Fruit fly (Drosophila melanogaster) whole organism, embryonic: ENCODE results near the gene bi.

ENCODE experiments used
- Aef1 ChIP-seq: fragments of 200-800 bp; sonication (Bioruptor generic); IDR thresholded peaks from 3 replicates; pipeline ENCODE4 v1.3.6; 2022; ENCODE audit warnings: missing biosample characterization, missing genetic modification characterization
- Bdp1 ChIP-seq: fragments of 200-800 bp; sonication (Bioruptor generic); optimal IDR thresholded peaks from 3 replicates; lab custom pipeline; 2016; ENCODE audit warnings: missing biosample characterization, missing genetic modification characterization
- CG10366 ChIP-seq: fragments of 200-800 bp; sonication (Bioruptor generic); IDR thresholded peaks from 2 replicates; pipeline ENCODE4 v1.3.6; 2022; ENCODE audit warnings: missing biosample characterization, missing genetic modification characterization
- CG10654 ChIP-seq: fragments of 200-800 bp; sonication (Bioruptor generic); optimal IDR thresholded peaks from 2 replicates; lab custom pipeline; 2016; ENCODE audit warnings: missing biosample characterization, missing genetic modification characterization
- CG10959 ChIP-seq: fragments of 200-800 bp; sonication (Bioruptor generic); IDR thresholded peaks from 2 replicates; pipeline ENCODE4 v1.3.6; 2022; ENCODE audit warnings: missing biosample characterization, missing genetic modification characterization
- CG11504 ChIP-seq: fragments of 200-800 bp; sonication (Bioruptor generic); optimal IDR thresholded peaks from 3 replicates; lab custom pipeline; 2019; ENCODE audit warnings: missing biosample characterization, mild to moderate bottlenecking, missing genetic modification characterization, moderate library complexity
- CG12219 ChIP-seq: fragments of 200-800 bp; sonication (Bioruptor generic); optimal IDR thresholded peaks from 3 replicates; lab custom pipeline; 2018; ENCODE audit warnings: missing biosample characterization, mild to moderate bottlenecking, missing genetic modification characterization
- CG15601 ChIP-seq: fragments of 200-800 bp; sonication (Bioruptor generic); optimal IDR thresholded peaks from 3 replicates; lab custom pipeline; 2019; ENCODE audit warnings: missing biosample characterization, mild to moderate bottlenecking, missing genetic modification characterization, moderate library complexity
- CG17328 ChIP-seq: fragments of 200-800 bp; sonication (Bioruptor generic); IDR thresholded peaks from 2 replicates; pipeline ENCODE4 v1.3.6; 2022; ENCODE audit warnings: missing biosample characterization, missing genetic modification characterization
- CG18764 ChIP-seq: fragments of 200-800 bp; sonication (Bioruptor generic); optimal IDR thresholded peaks from 3 replicates; lab custom pipeline; 2016; ENCODE audit warnings: missing biosample characterization, missing genetic modification characterization
- CG2202 ChIP-seq: fragments of 200-800 bp; sonication (Bioruptor generic); optimal IDR thresholded peaks from 2 replicates; lab custom pipeline; 2018; ENCODE audit warnings: missing biosample characterization, mild to moderate bottlenecking, missing genetic modification characterization
- CG31388 ChIP-seq: fragments of 200-800 bp; sonication (Bioruptor generic); optimal IDR thresholded peaks from 2 replicates; lab custom pipeline; 2016; ENCODE audit warnings: missing biosample characterization, missing genetic modification characterization
- CG3163 ChIP-seq: fragments of 200-800 bp; sonication (Bioruptor generic); optimal IDR thresholded peaks from 3 replicates; lab custom pipeline; 2016; ENCODE audit warnings: missing biosample characterization, missing genetic modification characterization
- CG32532 ChIP-seq: fragments of 200-800 bp; sonication (Bioruptor generic); IDR thresholded peaks from 2 replicates; pipeline ENCODE4 v1.3.6; 2022; ENCODE audit warnings: missing biosample characterization, missing genetic modification characterization
- CG32772 ChIP-seq: fragments of 200-800 bp; sonication (Bioruptor generic); IDR thresholded peaks from 2 replicates; pipeline ENCODE4 v1.3.6; 2022; ENCODE audit warnings: missing biosample characterization, missing genetic modification characterization
- CG4424 ChIP-seq: fragments of 200-800 bp; sonication (Bioruptor generic); optimal IDR thresholded peaks from 3 replicates; lab custom pipeline; 2016; ENCODE audit warnings: missing biosample characterization, missing genetic modification characterization
- CG7271 ChIP-seq: fragments of 200-800 bp; sonication (Bioruptor generic); optimal IDR thresholded peaks from 2 replicates; lab custom pipeline; 2018; ENCODE audit warnings: missing biosample characterization, mild to moderate bottlenecking, missing genetic modification characterization, moderate library complexity
- CG7372 ChIP-seq: fragments of 200-800 bp; sonication (Bioruptor generic); IDR thresholded peaks from 2 replicates; pipeline ENCODE4 v1.3.6; 2022; ENCODE audit warnings: missing biosample characterization, missing genetic modification characterization
- CG7556 ChIP-seq: fragments of 200-800 bp; sonication (Bioruptor generic); optimal IDR thresholded peaks from 2 replicates; lab custom pipeline; 2017; ENCODE audit warnings: missing biosample characterization, mild to moderate bottlenecking, missing genetic modification characterization
- CG8290 ChIP-seq, 3 experiments: fragments of 200-800 bp; sonication (Bioruptor generic); optimal IDR thresholded peaks; 2 replicates each; lab custom pipeline; 2016 to 2019; ENCODE audit warnings: missing biosample characterization in 3 of 3, missing genetic modification characterization in 3 of 3, mild to moderate bottlenecking in 2 of 3, moderate library complexity in 1 of 3
- CG9215 ChIP-seq: fragments of 200-800 bp; sonication (Bioruptor generic); IDR thresholded peaks from 2 replicates; pipeline ENCODE4 v1.3.6; 2022; ENCODE audit warnings: missing biosample characterization, missing genetic modification characterization
- CG9437 ChIP-seq: fragments of 200-800 bp; sonication (Bioruptor generic); optimal IDR thresholded peaks from 2 replicates; lab custom pipeline; 2018; ENCODE audit warnings: missing biosample characterization, mild to moderate bottlenecking, missing genetic modification characterization
- CG9609 ChIP-seq: fragments of 200-800 bp; sonication (Bioruptor generic); optimal IDR thresholded peaks from 3 replicates; lab custom pipeline; 2016; ENCODE audit warnings: missing biosample characterization, missing genetic modification characterization
- CG9797 ChIP-seq: fragments of 200-800 bp; sonication (Bioruptor generic); optimal IDR thresholded peaks from 3 replicates; lab custom pipeline; 2018; ENCODE audit warnings: missing biosample characterization, mild to moderate bottlenecking, missing genetic modification characterization
- CrebB ChIP-seq: fragments of 200-800 bp; sonication (Bioruptor generic); optimal IDR thresholded peaks from 3 replicates; lab custom pipeline; 2018; ENCODE audit warnings: missing biosample characterization, mild to moderate bottlenecking, missing genetic modification characterization
- Dad ChIP-seq: fragments of 200-800 bp; sonication (Bioruptor generic); optimal IDR thresholded peaks from 3 replicates; lab custom pipeline; 2016; ENCODE audit warnings: missing biosample characterization, missing genetic modification characterization
- Dip3 ChIP-seq: fragments of 200-800 bp; sonication (Bioruptor generic); optimal IDR thresholded peaks from 3 replicates; lab custom pipeline; 2016; ENCODE audit warnings: missing biosample characterization, missing genetic modification characterization
- Fer2 ChIP-seq: fragments of 200-800 bp; sonication (Bioruptor generic); optimal IDR thresholded peaks from 2 replicates; lab custom pipeline; 2018; ENCODE audit warnings: missing biosample characterization, mild to moderate bottlenecking, missing genetic modification characterization, moderate library complexity
- HLH54F ChIP-seq: fragments of 200-800 bp; sonication (Bioruptor generic); optimal IDR thresholded peaks from 3 replicates; lab custom pipeline; 2016; ENCODE audit warnings: missing biosample characterization, missing genetic modification characterization
- Hmx ChIP-seq: fragments of 200-800 bp; sonication (Bioruptor generic); optimal IDR thresholded peaks from 2 replicates; lab custom pipeline; 2016; ENCODE audit warnings: missing biosample characterization, missing genetic modification characterization
- MTF-1 ChIP-seq: fragments of 200-800 bp; sonication (Bioruptor generic); optimal IDR thresholded peaks from 2 replicates; lab custom pipeline; 2018; ENCODE audit warnings: missing biosample characterization, mild to moderate bottlenecking, missing genetic modification characterization, borderline replicate concordance
- Poxn ChIP-seq: fragments of 200-800 bp; sonication (Bioruptor generic); IDR thresholded peaks from 2 replicates; pipeline ENCODE4 v1.3.6; 2022; ENCODE audit warnings: missing biosample characterization, missing genetic modification characterization
- Ravus ChIP-seq: fragments of 200-800 bp; sonication (Bioruptor generic); IDR thresholded peaks from 2 replicates; pipeline ENCODE4 v1.3.6; 2022; ENCODE audit warnings: missing biosample characterization, missing genetic modification characterization
- Scr ChIP-seq: fragments of 200-800 bp; sonication (Bioruptor generic); IDR thresholded peaks from 2 replicates; pipeline ENCODE4 v1.3.6; 2022; ENCODE audit warnings: missing biosample characterization, missing genetic modification characterization; ENCODE audit not compliant: partially characterized antibody
- Spps ChIP-seq: fragments of 200-800 bp; sonication (Bioruptor generic); optimal IDR thresholded peaks from 2 replicates; lab custom pipeline; 2018; ENCODE audit warnings: missing biosample characterization, mild to moderate bottlenecking, missing genetic modification characterization
- al ChIP-seq: fragments of 200-800 bp; sonication (Bioruptor generic); IDR thresholded peaks from 2 replicates; pipeline ENCODE4 v1.3.6; 2022; ENCODE audit warnings: missing biosample characterization, missing genetic modification characterization
- ash1 ChIP-seq: fragments of 200-800 bp; sonication (Bioruptor generic); optimal IDR thresholded peaks from 2 replicates; lab custom pipeline; 2018; ENCODE audit warnings: missing biosample characterization, mild to moderate bottlenecking, missing genetic modification characterization
- crol ChIP-seq: fragments of 200-800 bp; sonication (Bioruptor generic); IDR thresholded peaks from 2 replicates; pipeline ENCODE4 v1.3.6; 2022; ENCODE audit warnings: missing biosample characterization, missing genetic modification characterization
- crp ChIP-seq, 2 experiments: fragments of 200-800 bp; sonication (Bioruptor generic); optimal IDR thresholded peaks; 2 replicates in 1 of 2; 3 replicates in 1 of 2; lab custom pipeline; 2017; ENCODE audit warnings: missing biosample characterization in 2 of 2, missing genetic modification characterization in 2 of 2, mild to moderate bottlenecking in 1 of 2, moderate library complexity in 1 of 2
- exex ChIP-seq: fragments of 200-800 bp; sonication (Bioruptor generic); optimal IDR thresholded peaks from 4 replicates; lab custom pipeline; 2018; ENCODE audit warnings: missing biosample characterization, mild to moderate bottlenecking, missing genetic modification characterization, moderate library complexity
- eyg ChIP-seq: fragments of 200-800 bp; sonication (Bioruptor generic); optimal IDR thresholded peaks from 3 replicates; lab custom pipeline; 2016; ENCODE audit warnings: missing biosample characterization, missing genetic modification characterization
- gsb ChIP-seq: fragments of 200-800 bp; sonication (Bioruptor generic); IDR thresholded peaks from 2 replicates; pipeline ENCODE4 v1.3.6; 2022; ENCODE audit warnings: missing biosample characterization, missing genetic modification characterization
- hb ChIP-seq: fragments of 200-800 bp; sonication (Bioruptor generic); IDR thresholded peaks from 3 replicates; pipeline ENCODE4 v1.3.6; 2022; ENCODE audit warnings: missing biosample characterization, missing genetic modification characterization; ENCODE audit not compliant: partially characterized antibody
- mirr ChIP-seq: fragments of 200-800 bp; sonication (Bioruptor generic); optimal IDR thresholded peaks from 3 replicates; lab custom pipeline; 2018; ENCODE audit warnings: missing biosample characterization, mild to moderate bottlenecking, missing genetic modification characterization
- rib ChIP-seq: fragments of 200-800 bp; sonication (Bioruptor generic); IDR thresholded peaks from 2 replicates; pipeline ENCODE4 v1.3.6; 2022; ENCODE audit warnings: missing biosample characterization, missing genetic modification characterization
- row ChIP-seq: fragments of 200-800 bp; sonication (Bioruptor generic); IDR thresholded peaks from 3 replicates; pipeline ENCODE4 v1.3.6; 2022; ENCODE audit warnings: missing biosample characterization, missing genetic modification characterization
- stwl ChIP-seq: fragments of 200-800 bp; sonication (Bioruptor generic); optimal IDR thresholded peaks from 3 replicates; lab custom pipeline; 2018; ENCODE audit warnings: missing biosample characterization, mild to moderate bottlenecking, missing genetic modification characterization, moderate library complexity
- tin ChIP-seq: fragments of 200-800 bp; sonication (Bioruptor generic); optimal IDR thresholded peaks from 3 replicates; lab custom pipeline; 2016; ENCODE audit warnings: missing biosample characterization, missing genetic modification characterization
- toy ChIP-seq: fragments of 200-800 bp; sonication (Bioruptor generic); IDR thresholded peaks from 2 replicates; pipeline ENCODE4 v1.3.6; 2022; ENCODE audit warnings: missing biosample characterization, missing genetic modification characterization
- twi ChIP-seq: fragments of 200-800 bp; optimal IDR thresholded peaks from 2 replicates; lab custom pipeline; 2019; ENCODE audit warnings: missing biosample characterization, mild to moderate bottlenecking, missing genetic modification characterization, moderate library complexity
- unc-4 ChIP-seq: fragments of 200-800 bp; sonication (Bioruptor generic); IDR thresholded peaks from 2 replicates; pipeline ENCODE4 v1.3.6; 2022; ENCODE audit warnings: missing biosample characterization, missing genetic modification characterization; ENCODE audit not compliant: partially characterized antibody
- wor ChIP-seq: fragments of 200-800 bp; sonication (Bioruptor generic); IDR thresholded peaks from 2 replicates; pipeline ENCODE4 v1.3.6; 2022; ENCODE audit warnings: missing biosample characterization, missing genetic modification characterization

bi gene

dm6 chrX:4534002-4534401, 121.3 kb downstream of the bi start (continued):
- TF ChIP-seq CG10366 (GFP tag; lab: Robert Waterston, UW) (no peak), CG32772 (GFP tag; lab: Robert Waterston, UW) (no peak), stwl (tag; lab: Kevin White, UChicago) (peak; percentile 18), al (GFP tag; lab: Robert Waterston, UW) (no peak), tin (GFP tag; lab: Kevin White, UChicago) (no peak), toy (no peak), CG10959 (no peak), HLH54F (GFP tag; lab: Kevin White, UChicago) (no peak), crol (no peak), CG9797 (GFP tag; lab: Kevin White, UChicago) (no peak), Scr (GFP tag; lab: Robert Waterston, UW) (peak; percentile 65), CG18764 (GFP tag; lab: Kevin White, UChicago) (no peak), CG15601 (no peak), Ravus (GFP tag; lab: Robert Waterston, UW) (no peak), CG4424 (GFP tag; lab: Kevin White, UChicago) (no peak), ash1 (GFP tag; lab: Kevin White, UChicago) (no peak), row (no peak), CG32532 (no peak), CG17328 (GFP tag; lab: Robert Waterston, UW) (no peak), Dip3 (no peak), CG3163 (GFP tag; lab: Kevin White, UChicago) (no peak), mirr (no peak), CG12219 (GFP tag; lab: Kevin White, UChicago) (no peak), CG7372 (no peak), rib (no peak), unc-4 (GFP tag; lab: Robert Waterston, UW) (0 out of 2 replicates have a peak, but pooled peaks have one; percentile 29), CG9215 (GFP tag; lab: Robert Waterston, UW) (no peak), hb (peak; percentile 52; the same call in 2 of the 3 replicates), exex (tag; lab: Kevin White, UChicago) (no peak), wor (GFP tag; lab: Robert Waterston, UW) (no peak), Aef1 (GFP tag; lab: Robert Waterston, UW) (no peak), Fer2 (tag; lab: Kevin White, UChicago) (no peak), CG2202 (no peak), CG7556 (GFP tag; lab: Kevin White, UChicago) (no peak), CG8290 (GFP tag; optimal IDR thresholded peaks at IDR 0.05; lab: Kevin White, UChicago) (peak; percentile 10), CG8290 (tag; optimal IDR thresholded peaks at IDR 0.05; lab: Kevin White, UChicago) (no peak), gsb (GFP tag; lab: Robert Waterston, UW) (no peak), Spps (tag; lab: Kevin White, UChicago) (no peak), CG7271 (no peak), MTF-1 (GFP tag; lab: Kevin White, UChicago) (no peak), Dad (no peak), Bdp1 (no peak), twi (tag; lab: Kevin White, UChicago) (no peak), crp (GFP tag; optimal IDR thresholded peaks at IDR 0.05; lab: Kevin White, UChicago) (no peak), CG11504 (tag; lab: Kevin White, UChicago) (no peak), CG10654 (GFP tag; lab: Kevin White, UChicago) (no peak), CG9437 (GFP tag; lab: Kevin White, UChicago) (no peak), CG31388 (no peak), CG9609 (GFP tag; lab: Kevin White, UChicago) (no peak), Poxn (GFP tag; lab: Robert Waterston, UW) (no peak), CrebB (tag; lab: Kevin White, UChicago) (no peak), Hmx (GFP tag; lab: Kevin White, UChicago) (no peak), eyg (GFP tag; lab: Kevin White, UChicago) (no peak)
